Fruit fly (Drosophila melanogaster) whole organism, pupa: Measurements from ENCODE around the gene Chchd2.
A peak's percentile ranks its signal among the peaks of the same experiment; 100 is the strongest.

ENCODE experiments used
- CG12605 ChIP-seq: fragments of 200-800 bp; sonication (Bioruptor generic); IDR thresholded peaks from 2 replicates; pipeline ENCODE4 v1.3.6; 2022; ENCODE audit warnings: missing biosample characterization, missing genetic modification characterization
- CG9948 ChIP-seq: fragments of 200-800 bp; sonication (Bioruptor generic); optimal IDR thresholded peaks from 2 replicates; lab custom pipeline; 2018; ENCODE audit warnings: missing biosample characterization, mild to moderate bottlenecking, missing genetic modification characterization, moderate library complexity
- EcR ChIP-seq: fragments of 200-800 bp; sonication (Bioruptor generic); optimal IDR thresholded peaks from 3 replicates; lab custom pipeline; 2019; ENCODE audit warnings: missing biosample characterization, missing genetic modification characterization, mild to moderate bottlenecking, moderate library complexity, missing genetic modification reagents
- rn ChIP-seq: fragments of 200-800 bp; sonication (Bioruptor generic); IDR thresholded peaks from 2 replicates; pipeline ENCODE4 v1.3.6; 2022; ENCODE audit warnings: missing biosample characterization, missing genetic modification characterization

DNA sequence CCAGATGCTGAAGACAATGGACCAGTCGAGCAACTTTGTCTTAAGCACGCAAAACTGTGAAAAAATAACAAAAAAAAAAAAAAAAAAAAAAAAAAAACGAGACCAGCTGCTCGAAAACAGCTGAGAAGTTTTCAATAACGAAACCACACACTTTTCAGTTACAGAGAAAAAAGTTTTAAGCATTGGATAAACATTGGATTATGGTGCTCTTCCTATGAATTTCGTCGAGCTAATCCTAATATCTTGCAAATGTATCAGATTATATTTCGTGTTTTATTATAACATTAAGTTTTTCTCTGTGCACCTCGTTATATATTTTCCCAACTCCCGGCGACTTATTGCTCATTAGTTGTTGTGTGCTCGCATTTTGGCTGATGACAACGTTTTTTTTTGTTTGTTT is 27.7 kb downstream of the Chchd2 start:
- peak; percentile 16; the same call in 1 of the 2 replicates for TF ChIP-seq CG12605 (GFP tag; lab: Robert Waterston, UW)
- no peak for TF ChIP-seq rn (GFP tag; lab: Robert Waterston, UW)
- no peak for TF ChIP-seq EcR (GFP tag; lab: Kevin White, UChicago)
- no peak for TF ChIP-seq CG9948 (tag; lab: Kevin White, UChicago)
